Worm (Caenorhabditis elegans) whole organism, early embryonic: Measurements from ENCODE around the gene C47E8.4.

Experiments
- B0310.2 ChIP-seq: sonication (generic microtip); optimal IDR thresholded peaks from 2 replicates; lab custom pipeline; 2016; ENCODE audit warnings: mild to moderate bottlenecking, missing genetic modification characterization, missing compliant biosample characterization
- F13C5.2 ChIP-seq: sonication (generic microtip); optimal IDR thresholded peaks from 2 replicates; lab custom pipeline; 2017; ENCODE audit warnings: mild to moderate bottlenecking, missing genetic modification characterization, inconsistent platforms, missing compliant biosample characterization
- aly-1 ChIP-seq: sonication (generic microtip); optimal IDR thresholded peaks from 2 replicates; lab custom pipeline; 2016; ENCODE audit warnings: missing genetic modification characterization, missing compliant biosample characterization
- ama-1 ChIP-seq: fragments of 150-350 bp; optimal IDR thresholded peaks from 2 replicates; lab custom pipeline; 2014
- ceh-13 ChIP-seq: fragments of 200-800 bp; sonication (Bioruptor generic); optimal IDR thresholded peaks from 2 replicates; lab custom pipeline; 2018; ENCODE audit warnings: mild to moderate bottlenecking, missing genetic modification characterization, missing compliant biosample characterization
- ceh-36 ChIP-seq: sonication (generic microtip); optimal IDR thresholded peaks from 2 replicates; lab custom pipeline; 2016; ENCODE audit warnings: missing genetic modification characterization, inconsistent platforms, missing compliant biosample characterization
- ets-7 ChIP-seq: sonication (generic microtip); optimal IDR thresholded peaks from 2 replicates; lab custom pipeline; 2016; ENCODE audit warnings: missing genotype, missing genetic modification characterization, missing compliant biosample characterization
- flt-1 ChIP-seq: fragments of 200-800 bp; sonication (Bioruptor generic); IDR thresholded peaks from 2 replicates; pipeline ENCODE4 v1.3.6; 2022; ENCODE audit warnings: missing genetic modification characterization, missing compliant biosample characterization
- hmbx-1 ChIP-seq: sonication (generic microtip); optimal IDR thresholded peaks from 2 replicates; lab custom pipeline; 2016; ENCODE audit warnings: mild to moderate bottlenecking, missing genetic modification characterization, missing compliant biosample characterization
- hmg-4 ChIP-seq: fragments of 200-800 bp; sonication (Bioruptor generic); optimal IDR thresholded peaks from 2 replicates; lab custom pipeline; 2018; ENCODE audit warnings: mild to moderate bottlenecking, missing genetic modification characterization, missing compliant biosample characterization
- hnd-1 ChIP-seq: sonication (generic microtip); optimal IDR thresholded peaks from 2 replicates; lab custom pipeline; 2016; ENCODE audit warnings: missing genetic modification characterization, missing compliant biosample characterization
- pes-1 ChIP-seq: fragments of 200-800 bp; sonication (Bioruptor generic); IDR thresholded peaks from 2 replicates; pipeline ENCODE4 v1.3.6; 2022; ENCODE audit warnings: missing genetic modification reagents, missing genetic modification characterization, missing compliant biosample characterization
- scrt-1 ChIP-seq: fragments of 200-800 bp; sonication (Bioruptor generic); IDR thresholded peaks from 2 replicates; pipeline ENCODE4 v1.3.6; 2022; ENCODE audit warnings: missing genetic modification characterization, missing compliant biosample characterization
- sea-1 ChIP-seq: fragments of 200-800 bp; sonication (Bioruptor generic); conservative IDR thresholded peaks from 2 replicates; pipeline ENCODE4 v1.3.6; 2022; ENCODE audit warnings: missing genetic modification characterization, missing compliant biosample characterization
- tbx-11 ChIP-seq: fragments of 200-800 bp; sonication (Bioruptor generic); IDR thresholded peaks from 2 replicates; pipeline ENCODE4 v1.3.6; 2022; ENCODE audit warnings: missing genetic modification characterization, missing compliant biosample characterization
- tbx-37 ChIP-seq: fragments of 200-800 bp; sonication (Bioruptor generic); conservative IDR thresholded peaks from 2 replicates; pipeline ENCODE4 v1.3.6; 2022; ENCODE audit warnings: missing genetic modification reagents, missing genetic modification characterization, missing compliant biosample characterization
- tra-4 ChIP-seq: sonication (generic microtip); optimal IDR thresholded peaks from 2 replicates; lab custom pipeline; 2017; ENCODE audit warnings: missing genetic modification characterization, missing compliant biosample characterization

C47E8.4 gene

DNA sequence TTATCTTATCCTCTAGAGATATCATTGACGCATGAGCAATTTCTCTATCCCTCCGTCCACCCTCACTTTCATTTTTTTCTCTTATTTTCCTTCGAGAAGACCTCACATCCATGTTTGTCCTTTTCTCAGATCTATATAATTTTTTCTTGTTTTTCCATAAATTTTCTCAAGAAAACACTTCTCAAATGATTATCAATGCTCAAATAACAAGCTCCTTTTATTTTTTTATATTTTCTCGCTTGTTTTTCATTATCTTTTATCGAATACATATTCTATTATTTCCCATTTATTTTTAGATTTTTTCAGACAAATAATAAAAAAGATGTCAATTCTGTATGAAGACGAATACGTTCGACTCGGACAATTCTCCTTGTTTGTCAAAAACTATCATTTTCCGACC lies 37.7 kb upstream of the C47E8.4 start, which contains the start of gene R08A2.7:
TSS of gene R08A2.7 (plus strand) at position 301 of the 400 bp plus-strand sequence.
- no peak for TF ChIP-seq ama-1
- TF ChIP-seq F13C5.2 (tag; lab: Kevin White, UChicago) = no peak
- no peak for TF ChIP-seq flt-1 (GFP tag; lab: Robert Waterston, UW)
- no peak for TF ChIP-seq tbx-11 (GFP tag; lab: Robert Waterston, UW)
- no peak for TF ChIP-seq ets-7
- TF ChIP-seq scrt-1 (GFP tag; lab: Robert Waterston, UW) = no peak
- TF ChIP-seq tbx-37 = no peak
- no peak for TF ChIP-seq ceh-13 (GFP tag; lab: Kevin White, UChicago)
- no peak for TF ChIP-seq sea-1 (GFP tag; lab: Robert Waterston, UW)
- TF ChIP-seq aly-1 (tag; lab: Kevin White, UChicago) = no peak

DNA sequence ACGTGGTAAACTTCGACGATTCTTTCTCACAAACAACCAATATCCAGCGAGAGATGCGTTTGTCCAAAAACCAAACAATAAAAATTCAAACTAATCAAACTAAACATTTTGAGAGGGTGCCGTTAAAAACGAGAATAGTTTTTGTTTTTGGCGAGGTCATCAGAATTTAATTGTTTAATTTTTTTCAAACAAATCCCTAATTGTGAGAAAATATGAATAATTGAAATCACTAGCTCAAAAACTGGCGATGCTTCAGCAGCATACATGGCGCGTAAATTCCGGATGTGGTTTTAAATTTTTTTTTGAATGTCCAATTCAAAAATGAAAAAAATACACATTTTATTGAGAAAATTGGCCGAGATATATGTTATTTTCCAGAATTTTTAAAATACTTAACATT lies 34.2 kb upstream of the C47E8.4 start, which contains the start of gene R08A2.1:
TSS of gene R08A2.1 (minus strand) at position 101 of the 400 bp plus-strand sequence.
- no peak for TF ChIP-seq B0310.2
- no peak for TF ChIP-seq ceh-36
- TF ChIP-seq scrt-1 (GFP tag; lab: Robert Waterston, UW) = no peak
- no peak for TF ChIP-seq tbx-11 (GFP tag; lab: Robert Waterston, UW)
- TF ChIP-seq hmbx-1 (tag; lab: Kevin White, UChicago) = no peak
- no peak for TF ChIP-seq flt-1 (GFP tag; lab: Robert Waterston, UW)
- no peak for TF ChIP-seq ets-7
- TF ChIP-seq sea-1 (GFP tag; lab: Robert Waterston, UW) = no peak
- TF ChIP-seq aly-1 (tag; lab: Kevin White, UChicago) = no peak
- TF ChIP-seq hmg-4 (GFP tag; lab: Kevin White, UChicago) = no peak

DNA sequence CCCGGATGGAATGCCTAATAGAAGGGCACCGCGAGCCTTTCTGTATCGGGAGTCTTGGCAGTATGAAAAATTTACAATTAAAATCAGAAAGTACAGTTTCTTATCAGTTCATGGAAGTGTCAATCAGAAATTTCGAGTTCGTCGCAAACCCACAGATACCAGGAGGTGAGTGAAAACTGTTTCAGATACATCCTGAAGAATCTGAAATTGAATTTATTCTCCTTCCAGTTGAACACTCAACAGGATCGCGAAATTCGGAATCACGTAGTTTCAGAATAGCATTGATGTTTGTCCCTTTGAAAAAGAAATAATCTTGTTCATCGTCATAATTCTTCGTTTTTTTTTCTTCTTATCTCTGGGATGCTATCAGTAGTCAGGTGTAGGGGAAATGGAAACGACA lies 30.8 kb upstream of the C47E8.4 start, which contains the start of gene fbxa-147:
TSS of gene fbxa-147 (plus strand) at position 386 of the 400 bp plus-strand sequence.
- no peak for TF ChIP-seq tra-4 (tag; lab: Kevin White, UChicago)
- TF ChIP-seq tbx-37 = no peak
- no peak for TF ChIP-seq sea-1 (GFP tag; lab: Robert Waterston, UW)
- TF ChIP-seq flt-1 (GFP tag; lab: Robert Waterston, UW) = no peak
- no peak for TF ChIP-seq aly-1 (tag; lab: Kevin White, UChicago)
- TF ChIP-seq hnd-1 = no peak
- no peak for TF ChIP-seq hmbx-1 (tag; lab: Kevin White, UChicago)
- TF ChIP-seq tbx-11 (GFP tag; lab: Robert Waterston, UW) = no peak
- TF ChIP-seq hmg-4 (GFP tag; lab: Kevin White, UChicago) = no peak
- no peak for TF ChIP-seq B0310.2
- TF ChIP-seq ceh-13 (GFP tag; lab: Kevin White, UChicago) = no peak
- no peak for TF ChIP-seq F13C5.2 (tag; lab: Kevin White, UChicago)
- no peak for TF ChIP-seq ets-7
- no peak for TF ChIP-seq ama-1
- no peak for TF ChIP-seq pes-1
- no peak for TF ChIP-seq scrt-1 (GFP tag; lab: Robert Waterston, UW)
- no peak for TF ChIP-seq ceh-36

DNA sequence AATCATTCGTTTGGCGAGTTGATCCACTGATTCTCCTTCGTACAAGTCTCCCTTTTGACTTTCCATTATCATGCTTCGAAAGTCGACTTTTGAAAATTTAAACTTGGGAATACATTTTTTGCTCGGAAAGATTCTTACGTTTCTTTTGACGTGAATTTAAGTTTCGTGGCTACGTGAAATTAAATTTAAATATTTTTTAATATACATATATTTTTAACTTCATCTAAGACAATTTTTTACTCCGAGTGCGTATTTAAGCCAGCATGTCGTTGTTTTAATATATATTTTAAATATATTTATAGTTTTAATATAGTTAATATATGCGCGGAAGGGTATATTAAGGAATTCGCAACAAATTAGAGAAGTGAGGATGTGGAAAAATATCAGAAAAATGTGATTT lies 30.3 kb upstream of the C47E8.4 start, which contains the start of gene R08A2.2:
TSS of gene R08A2.2 (minus strand) at position 101 of the 400 bp plus-strand sequence.
- no peak for TF ChIP-seq ceh-13 (GFP tag; lab: Kevin White, UChicago)
- no peak for TF ChIP-seq tbx-37
- no peak for TF ChIP-seq sea-1 (GFP tag; lab: Robert Waterston, UW)
- no peak for TF ChIP-seq tbx-11 (GFP tag; lab: Robert Waterston, UW)
- no peak for TF ChIP-seq tra-4 (tag; lab: Kevin White, UChicago)
- TF ChIP-seq flt-1 (GFP tag; lab: Robert Waterston, UW) = no peak
- TF ChIP-seq ama-1 = no peak
- no peak for TF ChIP-seq hmbx-1 (tag; lab: Kevin White, UChicago)
- TF ChIP-seq hmg-4 (GFP tag; lab: Kevin White, UChicago) = no peak
- no peak for TF ChIP-seq ets-7
- TF ChIP-seq B0310.2 = no peak
- TF ChIP-seq hnd-1 = no peak
- TF ChIP-seq pes-1 = no peak

ce11 chrV:14712316-14712715 lies 27.0 kb upstream of the C47E8.4 start, which contains the start of gene R08A2.5:
Gene R08A2.5 (plus strand): TSS chrV:14712616.
- TF ChIP-seq tbx-11 (GFP tag; lab: Robert Waterston, UW) = no peak
- TF ChIP-seq B0310.2 = no peak
- TF ChIP-seq tra-4 (tag; lab: Kevin White, UChicago) = no peak
- TF ChIP-seq hmbx-1 (tag; lab: Kevin White, UChicago) = no peak
- no peak for TF ChIP-seq scrt-1 (GFP tag; lab: Robert Waterston, UW)
- no peak for TF ChIP-seq flt-1 (GFP tag; lab: Robert Waterston, UW)
- no peak for TF ChIP-seq sea-1 (GFP tag; lab: Robert Waterston, UW)
- no peak for TF ChIP-seq tbx-37
- TF ChIP-seq ceh-13 (GFP tag; lab: Kevin White, UChicago) = no peak
- TF ChIP-seq pes-1 = no peak
- no peak for TF ChIP-seq ets-7
- no peak for TF ChIP-seq hnd-1
- no peak for TF ChIP-seq ceh-36

DNA sequence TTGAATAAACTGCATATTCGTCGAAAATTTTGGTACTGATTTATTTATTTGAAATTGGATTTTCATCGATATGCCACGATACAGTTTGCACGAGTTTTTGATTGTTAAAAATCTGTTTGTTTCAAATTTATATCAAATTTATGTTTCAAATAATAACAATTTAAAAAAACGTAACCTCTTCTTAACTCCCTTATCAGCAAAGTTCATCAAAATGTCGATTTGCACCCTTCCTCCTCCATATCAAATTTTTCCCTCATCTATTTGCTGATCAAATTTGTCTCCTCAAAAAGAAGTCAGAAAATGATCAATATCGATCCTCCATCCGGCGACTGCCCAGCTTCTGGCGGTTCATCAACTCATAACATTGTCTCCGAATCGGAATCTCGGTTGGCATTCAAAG lies 25.8 kb upstream of the C47E8.4 start, which contains the start of gene ssp-33:
TSS of gene ssp-33 (plus strand) at position 301 of the 400 bp plus-strand sequence.
- no peak for TF ChIP-seq tra-4 (tag; lab: Kevin White, UChicago)
- no peak for TF ChIP-seq pes-1
- no peak for TF ChIP-seq tbx-37
- no peak for TF ChIP-seq flt-1 (GFP tag; lab: Robert Waterston, UW)
- no peak for TF ChIP-seq ama-1
- TF ChIP-seq F13C5.2 (tag; lab: Kevin White, UChicago) = no peak
- TF ChIP-seq hmbx-1 (tag; lab: Kevin White, UChicago) = no peak
- no peak for TF ChIP-seq scrt-1 (GFP tag; lab: Robert Waterston, UW)
- TF ChIP-seq aly-1 (tag; lab: Kevin White, UChicago) = no peak
- TF ChIP-seq hmg-4 (GFP tag; lab: Kevin White, UChicago) = no peak
- TF ChIP-seq hnd-1 = no peak

ce11 chrV:14707958-14708357 lies 22.7 kb upstream of the C47E8.4 start, which contains the start of gene R08A2.9:
Gene R08A2.9 (plus strand): TSS chrV:14708258.
- TF ChIP-seq sea-1 (GFP tag; lab: Robert Waterston, UW) = no peak

ce11 chrV:14698666-14699065 lies 13.4 kb upstream of the C47E8.4 start, which contains the start of gene set-5:
Gene set-5 (plus strand): TSS chrV:14698966.
- no peak for TF ChIP-seq tbx-11 (GFP tag; lab: Robert Waterston, UW)
- TF ChIP-seq flt-1 (GFP tag; lab: Robert Waterston, UW) = no peak
